Fruit fly (Drosophila melanogaster) whole organism, embryonic: ENCODE results near the gene Top3beta.

Experiments used
- Awh ChIP-seq: fragments of 200-800 bp; sonication (Bioruptor generic); IDR thresholded peaks from 2 replicates; pipeline ENCODE4, ENCODE4 v1.3.6; 2022; ENCODE audit warnings: missing biosample characterization, missing genetic modification characterization
- Bdp1 ChIP-seq: fragments of 200-800 bp; sonication (Bioruptor generic); optimal IDR thresholded peaks from 3 replicates; lab custom pipeline; 2016; ENCODE audit warnings: missing biosample characterization, missing genetic modification characterization
- CG10209 ChIP-seq: fragments of 200-800 bp; sonication (Bioruptor generic); optimal IDR thresholded peaks from 3 replicates; lab custom pipeline; 2017; ENCODE audit warnings: missing biosample characterization, mild to moderate bottlenecking, missing genetic modification characterization, missing genetic modification reagents
- CG10366 ChIP-seq: fragments of 200-800 bp; sonication (Bioruptor generic); IDR thresholded peaks from 2 replicates; pipeline ENCODE4 v1.3.6; 2022; ENCODE audit warnings: missing biosample characterization, missing genetic modification characterization
- CG10565 ChIP-seq: fragments of 200-800 bp; sonication (Bioruptor generic); optimal IDR thresholded peaks from 3 replicates; lab custom pipeline; 2016; ENCODE audit warnings: missing biosample characterization, mild to moderate bottlenecking, missing genetic modification characterization
- CG12155 ChIP-seq: fragments of 200-800 bp; sonication (Bioruptor generic); optimal IDR thresholded peaks from 3 replicates; lab custom pipeline; 2016; ENCODE audit warnings: missing biosample characterization, missing genetic modification characterization
- CG1233 ChIP-seq: fragments of 200-800 bp; sonication (Bioruptor generic); optimal IDR thresholded peaks from 4 replicates; lab custom pipeline; 2018; ENCODE audit warnings: missing biosample characterization, mild to moderate bottlenecking, missing genetic modification characterization
- CG13296 ChIP-seq: fragments of 200-800 bp; sonication (Bioruptor generic); optimal IDR thresholded peaks from 3 replicates; lab custom pipeline; 2018; ENCODE audit warnings: missing biosample characterization, mild to moderate bottlenecking, missing genetic modification characterization
- CG14014 ChIP-seq: fragments of 200-800 bp; sonication (Bioruptor generic); IDR thresholded peaks from 2 replicates; pipeline ENCODE4 v1.3.6; 2022; ENCODE audit warnings: missing biosample characterization, missing genetic modification characterization
- CG15696 ChIP-seq: fragments of 200-800 bp; sonication (Bioruptor generic); optimal IDR thresholded peaks from 2 replicates; lab custom pipeline; 2019; ENCODE audit warnings: missing biosample characterization, mild to moderate bottlenecking, missing genetic modification characterization, moderate library complexity
- CG17186 ChIP-seq: fragments of 200-800 bp; sonication (Bioruptor generic); optimal IDR thresholded peaks from 3 replicates; lab custom pipeline; 2017; ENCODE audit warnings: missing biosample characterization, missing genetic modification reagents, missing genetic modification characterization
- CG17802 ChIP-seq: fragments of 200-800 bp; sonication (Bioruptor generic); optimal IDR thresholded peaks from 2 replicates; lab custom pipeline; 2018; ENCODE audit warnings: missing biosample characterization, mild to moderate bottlenecking, missing genetic modification characterization, moderate library complexity
- CG33557 ChIP-seq: fragments of 200-800 bp; sonication (Bioruptor generic); optimal IDR thresholded peaks from 2 replicates; lab custom pipeline; 2019; ENCODE audit warnings: missing biosample characterization, mild to moderate bottlenecking, missing genetic modification characterization, moderate library complexity
- CG3847 ChIP-seq: fragments of 200-800 bp; sonication (Bioruptor generic); IDR thresholded peaks from 2 replicates; pipeline ENCODE4 v1.3.6; 2022; ENCODE audit warnings: missing biosample characterization, missing genetic modification characterization
- CG4854 ChIP-seq: fragments of 200-800 bp; sonication (Bioruptor generic); optimal IDR thresholded peaks from 2 replicates; lab custom pipeline; 2016; ENCODE audit warnings: missing biosample characterization, missing genetic modification characterization, inconsistent platforms
- CG5245 ChIP-seq: fragments of 200-800 bp; sonication (Bioruptor generic); optimal IDR thresholded peaks from 3 replicates; lab custom pipeline; 2016; ENCODE audit warnings: missing biosample characterization, missing genetic modification characterization
- CG5953 ChIP-seq: fragments of 200-800 bp; sonication (Bioruptor generic); IDR thresholded peaks from 2 replicates; pipeline ENCODE4 v1.3.6; 2022; ENCODE audit warnings: missing biosample characterization, missing genetic modification characterization
- CG6654 ChIP-seq: fragments of 200-800 bp; sonication (Bioruptor generic); optimal IDR thresholded peaks from 2 replicates; lab custom pipeline; 2017; ENCODE audit warnings: missing biosample characterization, mild to moderate bottlenecking, missing genetic modification characterization
- CG6683 ChIP-seq: fragments of 200-800 bp; sonication (Bioruptor generic); optimal IDR thresholded peaks from 2 replicates; lab custom pipeline; 2017; ENCODE audit warnings: missing biosample characterization, mild to moderate bottlenecking, missing genetic modification characterization, missing genetic modification reagents
- CG7357 ChIP-seq: fragments of 200-800 bp; sonication (Bioruptor generic); IDR thresholded peaks from 3 replicates; pipeline ENCODE4 v1.3.6; 2022; ENCODE audit warnings: missing biosample characterization, missing genetic modification characterization
- CG8765 ChIP-seq: fragments of 200-800 bp; sonication (Bioruptor generic); IDR thresholded peaks from 2 replicates; pipeline ENCODE4 v1.3.6; 2022; ENCODE audit warnings: missing biosample characterization, missing genetic modification characterization
- CG8944 ChIP-seq: fragments of 200-800 bp; sonication (Bioruptor generic); optimal IDR thresholded peaks from 3 replicates; lab custom pipeline; 2016; ENCODE audit warnings: missing biosample characterization, missing genetic modification characterization
- CoRest ChIP-seq: fragments of 200-800 bp; sonication (Bioruptor generic); optimal IDR thresholded peaks from 3 replicates; lab custom pipeline; 2018; ENCODE audit warnings: missing biosample characterization, mild to moderate bottlenecking, missing genetic modification characterization, moderate library complexity
- Doc3 ChIP-seq: fragments of 200-800 bp; sonication (Bioruptor generic); IDR thresholded peaks from 3 replicates; pipeline ENCODE4 v1.3.6; 2022; ENCODE audit warnings: missing biosample characterization, missing genetic modification characterization; ENCODE audit not compliant: partially characterized antibody
- H2.0 ChIP-seq: fragments of 200-800 bp; sonication (Bioruptor generic); IDR thresholded peaks from 2 replicates; pipeline ENCODE4 v1.3.6; 2022; ENCODE audit warnings: missing biosample characterization, missing genetic modification characterization
- Hr78 ChIP-seq, 2 experiments: fragments of 200-800 bp in 1 of 2; fragments of >200 bp in 1 of 2; sonication (Bioruptor generic) in 1 of 2; optimal IDR thresholded peaks; 2 replicates each; lab custom pipeline; 2017 to 2019; ENCODE audit warnings: missing biosample characterization in 2 of 2, missing genetic modification characterization in 2 of 2, mild to moderate bottlenecking in 1 of 2, moderate library complexity in 1 of 2
- Kr ChIP-seq: fragments of 200-800 bp; sonication (Bioruptor generic); optimal IDR thresholded peaks from 2 replicates; lab custom pipeline; 2017; ENCODE audit warnings: missing biosample characterization, mild to moderate bottlenecking, missing genetic modification characterization
- Lhr ChIP-seq: fragments of 200-800 bp; sonication (Bioruptor generic); optimal IDR thresholded peaks from 3 replicates; lab custom pipeline; 2017; ENCODE audit warnings: mild to moderate bottlenecking, missing biosample characterization, missing genetic modification reagents, missing genetic modification characterization
- MESR4 ChIP-seq: fragments of 200-800 bp; sonication (Bioruptor generic); optimal IDR thresholded peaks from 2 replicates; lab custom pipeline; 2018; ENCODE audit warnings: missing biosample characterization, mild to moderate bottlenecking, missing genetic modification characterization, moderate library complexity
- NC2α ChIP-seq: fragments of 200-800 bp; sonication (Bioruptor generic); optimal IDR thresholded peaks from 2 replicates; lab custom pipeline; 2016; ENCODE audit warnings: missing biosample characterization, missing genetic modification characterization
- Oli ChIP-seq: fragments of 200-800 bp; sonication (Bioruptor generic); optimal IDR thresholded peaks from 2 replicates; lab custom pipeline; 2018; ENCODE audit warnings: missing biosample characterization, mild to moderate bottlenecking, missing genetic modification characterization, moderate library complexity
- Poxn ChIP-seq: fragments of 200-800 bp; sonication (Bioruptor generic); IDR thresholded peaks from 2 replicates; pipeline ENCODE4 v1.3.6; 2022; ENCODE audit warnings: missing biosample characterization, missing genetic modification characterization
- Side ChIP-seq: fragments of 200-800 bp; sonication (Bioruptor generic); optimal IDR thresholded peaks from 2 replicates; lab custom pipeline; 2016; ENCODE audit warnings: missing biosample characterization, missing genetic modification characterization
- ab ChIP-seq: fragments of 200-800 bp; sonication (Bioruptor generic); optimal IDR thresholded peaks from 2 replicates; lab custom pipeline; 2016; ENCODE audit warnings: missing biosample characterization, missing genetic modification characterization
- ato ChIP-seq: fragments of 200-800 bp; sonication (Bioruptor generic); IDR thresholded peaks from 2 replicates; pipeline ENCODE4 v1.3.6; 2022; ENCODE audit warnings: missing biosample characterization, missing genetic modification characterization; ENCODE audit not compliant: partially characterized antibody
- btn ChIP-seq: fragments of 200-800 bp; sonication (Bioruptor generic); optimal IDR thresholded peaks from 2 replicates; lab custom pipeline; 2016; ENCODE audit warnings: missing biosample characterization, missing genetic modification characterization
- croc ChIP-seq: fragments of 200-800 bp; sonication (Bioruptor generic); conservative IDR thresholded peaks from 3 replicates; pipeline ENCODE4 v1.3.6; 2022; ENCODE audit warnings: missing biosample characterization, missing genetic modification characterization
- dimm ChIP-seq: fragments of 200-800 bp; sonication (Bioruptor generic); IDR thresholded peaks from 2 replicates; pipeline ENCODE4 v1.3.6; 2022; ENCODE audit warnings: missing biosample characterization, missing genetic modification characterization
- exex ChIP-seq: fragments of 200-800 bp; sonication (Bioruptor generic); optimal IDR thresholded peaks from 4 replicates; lab custom pipeline; 2018; ENCODE audit warnings: missing biosample characterization, mild to moderate bottlenecking, missing genetic modification characterization, moderate library complexity
- gce ChIP-seq: fragments of 200-800 bp; sonication (Bioruptor generic); IDR thresholded peaks from 3 replicates; pipeline ENCODE4 v1.3.6; 2022; ENCODE audit warnings: missing biosample characterization, missing genetic modification characterization
- gsb ChIP-seq: fragments of 200-800 bp; sonication (Bioruptor generic); IDR thresholded peaks from 2 replicates; pipeline ENCODE4 v1.3.6; 2022; ENCODE audit warnings: missing biosample characterization, missing genetic modification characterization
- insv ChIP-seq, 2 experiments: fragments of 200-800 bp; sonication (Bioruptor generic); optimal IDR thresholded peaks; 3 replicates each; lab custom pipeline; 2016 to 2018; ENCODE audit warnings: missing biosample characterization in 2 of 2, missing genetic modification characterization in 2 of 2
- klu ChIP-seq: fragments of 200-800 bp; sonication (Bioruptor generic); IDR thresholded peaks from 2 replicates; pipeline ENCODE4 v1.3.6; 2022; ENCODE audit warnings: missing biosample characterization, missing genetic modification characterization
- kni ChIP-seq: fragments of 200-800 bp; sonication (Bioruptor generic); optimal IDR thresholded peaks from 3 replicates; lab custom pipeline; 2017; ENCODE audit warnings: mild to moderate bottlenecking, missing biosample characterization, missing genetic modification reagents, missing genetic modification characterization
- knrl ChIP-seq: fragments of 200-800 bp; sonication (Bioruptor generic); IDR thresholded peaks from 3 replicates; pipeline ENCODE4 v1.3.6; 2022; ENCODE audit warnings: missing biosample characterization, missing genetic modification characterization; ENCODE audit not compliant: partially characterized antibody
- luna ChIP-seq: fragments of 200-800 bp; sonication (Bioruptor generic); optimal IDR thresholded peaks from 2 replicates; lab custom pipeline; 2016; ENCODE audit warnings: missing biosample characterization, missing genetic modification characterization
- odd ChIP-seq: fragments of 200-800 bp; sonication (Bioruptor generic); optimal IDR thresholded peaks from 2 replicates; lab custom pipeline; 2017; ENCODE audit warnings: missing biosample characterization, mild to moderate bottlenecking, missing genetic modification characterization
- pita ChIP-seq: fragments of 200-800 bp; sonication (Bioruptor generic); optimal IDR thresholded peaks from 2 replicates; lab custom pipeline; 2017; ENCODE audit warnings: missing biosample characterization, mild to moderate bottlenecking, missing genetic modification characterization
- row ChIP-seq: fragments of 200-800 bp; sonication (Bioruptor generic); IDR thresholded peaks from 3 replicates; pipeline ENCODE4 v1.3.6; 2022; ENCODE audit warnings: missing biosample characterization, missing genetic modification characterization
- schlank ChIP-seq: fragments of 200-800 bp; sonication (Bioruptor generic); optimal IDR thresholded peaks from 2 replicates; lab custom pipeline; 2018; ENCODE audit warnings: missing biosample characterization, mild to moderate bottlenecking, missing genetic modification characterization
- zfh1 ChIP-seq: fragments of 200-800 bp; sonication (Bioruptor generic); IDR thresholded peaks from 3 replicates; pipeline ENCODE4 v1.3.6; 2022; ENCODE audit warnings: missing biosample characterization, missing genetic modification characterization

Gene Top3beta

dm6 chrX:6287842-6288241 lies at the start of gene Top3beta, which contains the start of gene wuho (continued):
- TF ChIP-seq odd (GFP tag; lab: Kevin White, UChicago) (no peak), Awh (GFP tag; lab: Robert Waterston, UW) (no peak), klu (GFP tag; lab: Robert Waterston, UW) (no peak), CG10565 (GFP tag; lab: Kevin White, UChicago) (no peak), CG8944 (GFP tag; lab: Kevin White, UChicago) (peak; percentile 16), pita (GFP tag; lab: Kevin White, UChicago) (no peak), CG13296 (GFP tag; lab: Kevin White, UChicago) (no peak), CG6654 (GFP tag; lab: Kevin White, UChicago) (no peak), CG8765 (GFP tag; lab: Robert Waterston, UW) (no peak), MESR4 (peak; percentile 98), Side (GFP tag; lab: Kevin White, UChicago) (peak; percentile 46), kni (GFP tag; lab: Kevin White, UChicago) (no peak), CG6683 (GFP tag; lab: Kevin White, UChicago) (no peak), CG5953 (GFP tag; lab: Robert Waterston, UW) (no peak), CG15696 (tag; lab: Kevin White, UChicago) (no peak), insv (GFP tag; optimal IDR thresholded peaks at IDR 0.05; lab: Kevin White, UChicago) (peak in 1 of 2 experiments; percentile 80), luna (GFP tag; lab: Kevin White, UChicago) (peak; percentile 15), croc (GFP tag; lab: Robert Waterston, UW) (no peak), row (peak; percentile 67), H2.0 (GFP tag; lab: Robert Waterston, UW) (no peak), CG7357 (no peak), CG5245 (no peak), gce (GFP tag; lab: Robert Waterston, UW) (no peak), Doc3 (peak; percentile 49; the same call in 1 of the 3 replicates), Oli (tag; lab: Kevin White, UChicago) (no peak), CG3847 (GFP tag; lab: Robert Waterston, UW) (peak; percentile 54; the same call in 1 of the 2 replicates), CG17186 (GFP tag; lab: Kevin White, UChicago) (peak; percentile 85), schlank (tag; lab: Kevin White, UChicago) (no peak), CG33557 (GFP tag; lab: Kevin White, UChicago) (no peak), Lhr (peak; percentile 62), dimm (no peak), knrl (GFP tag; lab: Robert Waterston, UW) (peak; percentile 59), zfh1 (GFP tag; lab: Robert Waterston, UW) (0 out of 3 replicates have a peak, but pooled peaks have one; percentile 4), btn (no peak), CG17802 (tag; lab: Kevin White, UChicago) (no peak), gsb (no peak), CG14014 (no peak; the same call in 1 of the 2 replicates), CG10366 (GFP tag; lab: Robert Waterston, UW) (no peak), NC2α (no peak), CG10209 (GFP tag; lab: Kevin White, UChicago) (peak; percentile 44), exex (tag; lab: Kevin White, UChicago) (no peak), Kr (GFP tag; lab: Kevin White, UChicago) (no peak), Hr78 (GFP tag; optimal IDR thresholded peaks at IDR 0.05; lab: Kevin White, UChicago) (no peak), Bdp1 (GFP tag; lab: Kevin White, UChicago) (no peak), Poxn (GFP tag; lab: Robert Waterston, UW) (no peak), CG1233 (GFP tag; lab: Kevin White, UChicago) (no peak), ab (GFP tag; lab: Kevin White, UChicago) (no peak), CG12155 (peak; percentile 87), CG4854 (no peak), ato (GFP tag; lab: Robert Waterston, UW) (peak; percentile 40; the same call in 1 of the 2 replicates), CoRest (tag; lab: Kevin White, UChicago) (peak; percentile 32)
